Comparison of ENCODE assay signal across 4 worm cellular contexts in the genomic region with DNA sequence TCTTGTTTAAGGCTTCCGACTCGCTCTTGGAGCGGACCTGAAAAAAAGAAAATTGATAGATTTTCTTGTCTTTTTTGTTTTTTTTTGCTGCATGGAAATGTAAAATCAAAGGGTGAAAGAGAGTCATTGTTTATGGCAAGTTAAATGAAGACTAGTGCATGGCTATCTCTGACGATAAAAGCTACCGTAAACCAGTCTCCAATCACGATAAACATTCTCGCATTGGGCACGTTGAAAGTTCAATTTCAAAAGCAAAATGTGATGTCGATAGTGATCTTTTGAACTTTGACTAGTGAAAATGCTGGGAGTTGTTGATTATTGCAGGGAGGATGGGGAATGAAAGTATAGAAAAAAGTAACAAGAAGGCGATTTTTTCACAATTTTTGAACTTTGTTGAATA.
TF ChIP-seq lines count a peak whose summit lies in the region.

No protein-coding gene starts in this region.

TF ChIP-seq in whole organism, L1 larva, 84 proteins besides CTCF, POLR2A, EP300 and RAD21:
- TF ChIP-seq snpc-4 (tag; optimal IDR thresholded peaks at IDR 0.05; lab: Kevin White, UChicago) (no peak), C34B4.2 (tag; optimal IDR thresholded peaks at IDR 0.05; lab: Kevin White, UChicago) (no peak), egl-27 (tag; optimal IDR thresholded peaks at IDR 0.05; lab: Kevin White, UChicago) (no peak), aha-1 (tag; optimal IDR thresholded peaks at IDR 0.05; lab: Kevin White, UChicago) (no peak), nhr-28 (tag; optimal IDR thresholded peaks at IDR 0.05; lab: Kevin White, UChicago) (no peak), elt-3 (tag; optimal IDR thresholded peaks at IDR 0.05; lab: Kevin White, UChicago) (peak in 1 of 6 experiments; percentile 25), lsy-2 (tag; optimal IDR thresholded peaks at IDR 0.05; lab: Kevin White, UChicago) (peak in 1 of 2 experiments; percentile 39), unc-30 (tag; optimal IDR thresholded peaks at IDR 0.05; lab: Kevin White, UChicago) (no peak), blmp-1 (tag; optimal IDR thresholded peaks at IDR 0.05; lab: Kevin White, UChicago) (peak; percentile 55), grh-1 (GFP tag; IDR thresholded peaks at IDR 0.05; lab: Robert Waterston, UW) (no peak), pqm-1 (tag; optimal IDR thresholded peaks at IDR 0.05; lab: Kevin White, UChicago) (no peak)

TF ChIP-seq in whole organism, L2 larva, 48 proteins besides CTCF, POLR2A, EP300 and RAD21:
- peak; percentile 17 for TF ChIP-seq nhr-129 (tag; optimal IDR thresholded peaks at IDR 0.05; lab: Kevin White, UChicago)
- TF ChIP-seq F13H6.1 (tag; optimal IDR thresholded peaks at IDR 0.05; lab: Kevin White, UChicago): no peak
TF ChIP-seq in whole organism, L2 larva: peak in this region for 1.

TF ChIP-seq in whole organism, L3 larva, 47 proteins besides CTCF, POLR2A, EP300 and RAD21:
- TF ChIP-seq unc-62 (GFP tag; optimal IDR thresholded peaks at IDR 0.05; lab: Kevin White, UChicago): no peak
- TF ChIP-seq elt-2 (tag; optimal IDR thresholded peaks at IDR 0.05; lab: Kevin White, UChicago): peak; percentile 18
- no peak for TF ChIP-seq jun-1 (tag; optimal IDR thresholded peaks at IDR 0.05; lab: Kevin White, UChicago)
- TF ChIP-seq fos-1 (tag; optimal IDR thresholded peaks at IDR 0.05; lab: Kevin White, UChicago): no peak
- TF ChIP-seq aly-2 (tag; optimal IDR thresholded peaks at IDR 0.05; lab: Kevin White, UChicago): no peak
- TF ChIP-seq nfya-1 (tag; optimal IDR thresholded peaks at IDR 0.05; lab: Kevin White, UChicago; ENCODE audit: insufficient read depth): peak; percentile 63

TF ChIP-seq in whole organism, L4 larva, 104 proteins besides CTCF, POLR2A, EP300 and RAD21:
- 0 out of 2 replicates have a peak, but pooled peaks have one; percentile 13 for TF ChIP-seq php-3 (GFP tag; IDR thresholded peaks at IDR 0.05; lab: Robert Waterston, UW)
- no peak for TF ChIP-seq ceh-20 (GFP tag; IDR thresholded peaks at IDR 0.05; lab: Robert Waterston, UW)
- TF ChIP-seq nhr-28 (tag; optimal IDR thresholded peaks at IDR 0.05; lab: Kevin White, UChicago): peak; percentile 39
- TF ChIP-seq lsy-2 (tag; optimal IDR thresholded peaks at IDR 0.05; lab: Kevin White, UChicago): peak in 1 of 2 experiments; percentile 16
- TF ChIP-seq daf-16 (GFP tag; optimal IDR thresholded peaks at IDR 0.05; lab: Kevin White, UChicago): no peak
- peak; percentile 91 for TF ChIP-seq daf-16 (tag; optimal IDR thresholded peaks at IDR 0.05; lab: Kevin White, UChicago)
- no peak for TF ChIP-seq dmd-9 (GFP tag; IDR thresholded peaks at IDR 0.05; lab: Robert Waterston, UW)
- TF ChIP-seq dmd-6 (GFP tag; IDR thresholded peaks at IDR 0.05; lab: Robert Waterston, UW): peak; percentile 14; the same call in 1 of the 2 replicates
- peak; percentile 33 for TF ChIP-seq mes-2 (tag; optimal IDR thresholded peaks at IDR 0.05; lab: Kevin White, UChicago; ENCODE audit: poor library complexity, severe bottlenecking)
- TF ChIP-seq duxl-1 (tag; optimal IDR thresholded peaks at IDR 0.05; lab: Kevin White, UChicago; ENCODE audit: poor library complexity): no peak
- TF ChIP-seq nhr-10 (tag; optimal IDR thresholded peaks at IDR 0.05; lab: Kevin White, UChicago): no peak

Comparison
In these comparisons a context has a peak if more than half of its experiments do, and no peak if none do; other contexts are left out.
1. Of the 29 proteins assayed by ChIP-seq in both whole organism, L4 larva and whole organism, L1 larva: peak only in whole organism, L4 larva: nhr-28; only in whole organism, L1 larva: none; in both: none; in neither: 27; mixed calls (peak in some experiments, not most) for 1.